Fruit fly (Drosophila melanogaster) whole organism, embryonic: Measurements from ENCODE around the gene CG43922.

Experiments used
- Adf1 ChIP-seq: fragments of 200-800 bp; sonication (Bioruptor generic); IDR thresholded peaks from 2 replicates; pipeline ENCODE4 v1.3.6; 2022; ENCODE audit warnings: missing biosample characterization, missing genetic modification characterization
- Aef1 ChIP-seq: fragments of 200-800 bp; sonication (Bioruptor generic); IDR thresholded peaks from 3 replicates; pipeline ENCODE4 v1.3.6; 2022; ENCODE audit warnings: missing biosample characterization, missing genetic modification characterization
- Bteb2 ChIP-seq: fragments of 200-800 bp; sonication (Bioruptor generic); optimal IDR thresholded peaks from 2 replicates; lab custom pipeline; 2016; ENCODE audit warnings: missing biosample characterization, missing genetic modification characterization
- CG10209 ChIP-seq: fragments of 200-800 bp; sonication (Bioruptor generic); optimal IDR thresholded peaks from 3 replicates; lab custom pipeline; 2017; ENCODE audit warnings: missing biosample characterization, mild to moderate bottlenecking, missing genetic modification characterization, missing genetic modification reagents
- CG10267 ChIP-seq: fragments of 200-800 bp; sonication (Bioruptor generic); optimal IDR thresholded peaks from 2 replicates; lab custom pipeline; 2018; ENCODE audit warnings: missing biosample characterization, mild to moderate bottlenecking, missing genetic modification characterization, moderate library complexity
- CG10654 ChIP-seq: fragments of 200-800 bp; sonication (Bioruptor generic); optimal IDR thresholded peaks from 2 replicates; lab custom pipeline; 2016; ENCODE audit warnings: missing biosample characterization, missing genetic modification characterization
- CG10959 ChIP-seq: fragments of 200-800 bp; sonication (Bioruptor generic); IDR thresholded peaks from 2 replicates; pipeline ENCODE4 v1.3.6; 2022; ENCODE audit warnings: missing biosample characterization, missing genetic modification characterization
- CG11504 ChIP-seq: fragments of 200-800 bp; sonication (Bioruptor generic); optimal IDR thresholded peaks from 3 replicates; lab custom pipeline; 2019; ENCODE audit warnings: missing biosample characterization, mild to moderate bottlenecking, missing genetic modification characterization, moderate library complexity
- CG12942 ChIP-seq: fragments of 200-800 bp; sonication (Bioruptor generic); optimal IDR thresholded peaks from 3 replicates; lab custom pipeline; 2016; ENCODE audit warnings: missing biosample characterization, missing genetic modification characterization
- CG13775 ChIP-seq: fragments of 200-800 bp; sonication (Bioruptor generic); optimal IDR thresholded peaks from 3 replicates; lab custom pipeline; 2017; ENCODE audit warnings: missing biosample characterization, mild to moderate bottlenecking, missing genetic modification characterization
- CG15479 ChIP-seq: fragments of 200-800 bp; sonication (Bioruptor generic); optimal IDR thresholded peaks from 3 replicates; lab custom pipeline; 2019; ENCODE audit warnings: missing biosample characterization, mild to moderate bottlenecking, missing genetic modification characterization, moderate library complexity
- CG17612 ChIP-seq: fragments of 200-800 bp; sonication (Bioruptor generic); IDR thresholded peaks from 2 replicates; pipeline ENCODE4 v1.3.6; 2022; ENCODE audit warnings: missing biosample characterization, missing genetic modification characterization
- CG18011 ChIP-seq: fragments of 200-800 bp; sonication (Bioruptor generic); optimal IDR thresholded peaks from 2 replicates; lab custom pipeline; 2017; ENCODE audit warnings: missing biosample characterization, missing genetic modification characterization, mild to moderate bottlenecking, moderate library complexity, missing genotype
- CG18476 ChIP-seq: fragments of 200-800 bp; sonication (Bioruptor generic); optimal IDR thresholded peaks from 2 replicates; lab custom pipeline; 2016; ENCODE audit warnings: missing biosample characterization, mild to moderate bottlenecking, missing genetic modification characterization
- CG2120 ChIP-seq: fragments of 200-800 bp; sonication (Bioruptor generic); optimal IDR thresholded peaks from 3 replicates; lab custom pipeline; 2016; ENCODE audit warnings: missing biosample characterization, missing genetic modification characterization
- CG4282 ChIP-seq: fragments of 200-800 bp; sonication (Bioruptor generic); optimal IDR thresholded peaks from 2 replicates; lab custom pipeline; 2016; ENCODE audit warnings: missing biosample characterization, missing genetic modification characterization
- CG4617 ChIP-seq: fragments of 200-800 bp; sonication (Bioruptor generic); optimal IDR thresholded peaks from 3 replicates; lab custom pipeline; 2016; ENCODE audit warnings: missing biosample characterization, missing genetic modification characterization, borderline replicate concordance
- CG7839 ChIP-seq: fragments of 200-800 bp; sonication (Bioruptor generic); optimal IDR thresholded peaks from 3 replicates; lab custom pipeline; 2018; ENCODE audit warnings: missing biosample characterization, mild to moderate bottlenecking, missing genetic modification characterization, moderate library complexity
- D ChIP-seq, 2 experiments: fragments of 200-800 bp in 1 of 2; fragments of >200 bp in 1 of 2; sonication (Bioruptor generic) in 1 of 2; optimal IDR thresholded peaks; 2 replicates in 1 of 2; 3 replicates in 1 of 2; lab custom pipeline; 2017; ENCODE audit warnings: mild to moderate bottlenecking in 1 of 2, missing biosample characterization in 1 of 2, missing genetic modification characterization in 1 of 2, missing genetic modification reagents in 1 of 2
- Doc2 ChIP-seq: fragments of 200-800 bp; sonication (Bioruptor generic); IDR thresholded peaks from 2 replicates; pipeline ENCODE4 v1.3.6; 2022; ENCODE audit warnings: missing biosample characterization, missing genetic modification characterization
- Doc3 ChIP-seq: fragments of 200-800 bp; sonication (Bioruptor generic); IDR thresholded peaks from 3 replicates; pipeline ENCODE4 v1.3.6; 2022; ENCODE audit warnings: missing biosample characterization, missing genetic modification characterization; ENCODE audit not compliant: partially characterized antibody
- Eip74EF ChIP-seq, 2 experiments: fragments of 200-800 bp in 1 of 2; fragments of >200 bp in 1 of 2; sonication (Bioruptor generic) in 1 of 2; optimal IDR thresholded peaks; 2 replicates each; lab custom pipeline; 2017 to 2019; ENCODE audit warnings: missing biosample characterization in 2 of 2, missing genetic modification characterization in 2 of 2, mild to moderate bottlenecking in 1 of 2, moderate library complexity in 1 of 2
- Fer2 ChIP-seq: fragments of 200-800 bp; sonication (Bioruptor generic); optimal IDR thresholded peaks from 2 replicates; lab custom pipeline; 2018; ENCODE audit warnings: missing biosample characterization, mild to moderate bottlenecking, missing genetic modification characterization, moderate library complexity
- HLH3B ChIP-seq: fragments of 200-800 bp; sonication (Bioruptor generic); IDR thresholded peaks from 2 replicates; pipeline ENCODE4 v1.3.6; 2022; ENCODE audit warnings: missing biosample characterization, missing genetic modification characterization
- HLH54F ChIP-seq: fragments of 200-800 bp; sonication (Bioruptor generic); optimal IDR thresholded peaks from 3 replicates; lab custom pipeline; 2016; ENCODE audit warnings: missing biosample characterization, missing genetic modification characterization
- Lhr ChIP-seq: fragments of 200-800 bp; sonication (Bioruptor generic); optimal IDR thresholded peaks from 3 replicates; lab custom pipeline; 2017; ENCODE audit warnings: mild to moderate bottlenecking, missing biosample characterization, missing genetic modification reagents, missing genetic modification characterization
- NK7.1 ChIP-seq: fragments of 200-800 bp; sonication (Bioruptor generic); optimal IDR thresholded peaks from 3 replicates; lab custom pipeline; 2016; ENCODE audit warnings: missing biosample characterization, missing genetic modification characterization
- Opbp ChIP-seq: fragments of 200-800 bp; sonication (Bioruptor generic); IDR thresholded peaks from 3 replicates; pipeline ENCODE4 v1.3.6; 2022; ENCODE audit warnings: missing biosample characterization, missing genetic modification characterization; ENCODE audit not compliant: partially characterized antibody
- PHDP ChIP-seq: fragments of 200-800 bp; sonication (Bioruptor generic); optimal IDR thresholded peaks from 3 replicates; lab custom pipeline; 2018; ENCODE audit warnings: missing biosample characterization, mild to moderate bottlenecking, missing genetic modification characterization, moderate library complexity
- Taf1 ChIP-seq: fragments of 200-800 bp; sonication (Bioruptor generic); IDR thresholded peaks from 2 replicates; pipeline ENCODE4 v1.3.6; 2022; ENCODE audit warnings: missing biosample characterization, missing genetic modification characterization
- amos ChIP-seq: fragments of 200-800 bp; sonication (Bioruptor generic); IDR thresholded peaks from 2 replicates; pipeline ENCODE4 v1.3.6; 2022; ENCODE audit warnings: missing biosample characterization, missing genetic modification characterization; ENCODE audit not compliant: partially characterized antibody
- ci ChIP-seq: fragments of 200-800 bp; sonication (Bioruptor generic); IDR thresholded peaks from 3 replicates; pipeline ENCODE4 v1.3.6; 2022; ENCODE audit warnings: missing biosample characterization, missing genetic modification characterization
- corto ChIP-seq: fragments of 200-800 bp; sonication (Bioruptor generic); optimal IDR thresholded peaks from 2 replicates; lab custom pipeline; 2016; ENCODE audit warnings: missing biosample characterization, mild to moderate bottlenecking, missing genetic modification characterization, moderate library complexity
- crol ChIP-seq: fragments of 200-800 bp; sonication (Bioruptor generic); IDR thresholded peaks from 2 replicates; pipeline ENCODE4 v1.3.6; 2022; ENCODE audit warnings: missing biosample characterization, missing genetic modification characterization
- dpn ChIP-seq, 2 experiments: fragments of 200-800 bp; sonication (Bioruptor generic); optimal IDR thresholded peaks; 3 replicates each; lab custom pipeline; 2016; ENCODE audit warnings: missing biosample characterization in 2 of 2, missing genetic modification characterization in 2 of 2
- gcm ChIP-seq: fragments of 200-800 bp; sonication (Bioruptor generic); optimal IDR thresholded peaks from 2 replicates; lab custom pipeline; 2019; ENCODE audit warnings: missing biosample characterization, mild to moderate bottlenecking, missing genetic modification characterization, moderate library complexity
- grau ChIP-seq: fragments of 200-800 bp; optimal IDR thresholded peaks from 3 replicates; lab custom pipeline; 2019; ENCODE audit warnings: missing biosample characterization, mild to moderate bottlenecking, missing genetic modification characterization, moderate library complexity
- h ChIP-seq: fragments of >200 bp; optimal IDR thresholded peaks from 2 replicates; lab custom pipeline; 2017
- hbn ChIP-seq: fragments of 200-800 bp; sonication (Bioruptor generic); IDR thresholded peaks from 2 replicates; pipeline ENCODE4 v1.3.6; 2022; ENCODE audit warnings: missing biosample characterization, missing genetic modification characterization; ENCODE audit not compliant: partially characterized antibody
- kah ChIP-seq: fragments of 200-800 bp; sonication (Bioruptor generic); optimal IDR thresholded peaks from 2 replicates; lab custom pipeline; 2018; ENCODE audit warnings: missing biosample characterization, mild to moderate bottlenecking, missing genetic modification characterization
- knrl ChIP-seq: fragments of 200-800 bp; sonication (Bioruptor generic); IDR thresholded peaks from 3 replicates; pipeline ENCODE4 v1.3.6; 2022; ENCODE audit warnings: missing biosample characterization, missing genetic modification characterization; ENCODE audit not compliant: partially characterized antibody
- lilli ChIP-seq: fragments of 200-800 bp; sonication (Bioruptor generic); optimal IDR thresholded peaks from 3 replicates; lab custom pipeline; 2016; ENCODE audit warnings: missing biosample characterization, missing genetic modification characterization
- org-1 ChIP-seq: fragments of 200-800 bp; sonication (Bioruptor generic); optimal IDR thresholded peaks from 2 replicates; lab custom pipeline; 2017; ENCODE audit warnings: missing biosample characterization, missing genetic modification characterization
- psq ChIP-seq: fragments of 200-800 bp; sonication (Bioruptor generic); optimal IDR thresholded peaks from 2 replicates; lab custom pipeline; 2017; ENCODE audit warnings: missing biosample characterization, missing genetic modification characterization
- run ChIP-seq: fragments of 200-800 bp; sonication (Bioruptor generic); optimal IDR thresholded peaks from 3 replicates; lab custom pipeline; 2018; ENCODE audit warnings: missing biosample characterization, mild to moderate bottlenecking, missing genetic modification characterization
- sens-2 ChIP-seq: fragments of 200-800 bp; sonication (Bioruptor generic); IDR thresholded peaks from 2 replicates; pipeline ENCODE4 v1.3.6; 2022; ENCODE audit warnings: missing biosample characterization, missing genetic modification characterization
- tin ChIP-seq: fragments of 200-800 bp; sonication (Bioruptor generic); optimal IDR thresholded peaks from 3 replicates; lab custom pipeline; 2016; ENCODE audit warnings: missing biosample characterization, missing genetic modification characterization
- ttk ChIP-seq: fragments of 200-800 bp; sonication (Bioruptor generic); IDR thresholded peaks from 2 replicates; pipeline ENCODE4 v2.1.2; 2022; ENCODE audit warnings: missing biosample characterization, missing genetic modification characterization
- zfh1 ChIP-seq: fragments of 200-800 bp; sonication (Bioruptor generic); IDR thresholded peaks from 3 replicates; pipeline ENCODE4 v1.3.6; 2022; ENCODE audit warnings: missing biosample characterization, missing genetic modification characterization

CG43922 gene

DNA sequence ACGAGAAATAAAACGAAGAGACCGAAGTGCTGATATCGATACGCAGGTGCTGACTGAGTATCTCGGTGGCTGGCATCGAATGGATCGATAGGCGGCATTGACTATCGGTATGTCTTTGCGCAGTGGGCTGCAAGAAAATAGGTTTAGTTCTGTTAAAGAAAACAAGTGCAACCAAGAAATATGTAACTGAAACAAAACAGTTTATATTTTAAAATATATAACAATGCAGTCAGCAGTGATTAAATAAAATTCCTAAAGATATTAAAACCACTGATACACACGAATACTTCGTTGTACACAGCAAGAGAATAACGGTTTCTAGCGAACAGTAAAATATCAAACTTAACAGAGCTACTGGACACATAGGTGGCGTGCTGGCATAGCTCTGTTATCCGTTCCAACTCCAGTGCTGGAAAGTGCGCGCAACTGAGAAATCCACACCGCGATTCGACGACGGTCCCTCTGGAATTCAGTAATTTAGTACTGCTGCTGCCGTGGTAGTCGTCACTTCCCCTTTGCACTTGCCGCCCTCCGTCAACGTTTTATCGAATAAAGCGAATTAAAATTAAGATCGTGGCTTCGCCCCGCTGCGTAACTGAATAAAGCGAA lies 29.9 kb upstream of the CG43922 start, which contains the start of the genes Pez and Cpr (continued):
- TF ChIP-seq CG11504 (tag; lab: Kevin White, UChicago) (no peak), zfh1 (peak; percentile 44; the same call in 1 of the 3 replicates), corto (GFP tag; lab: Kevin White, UChicago) (no peak), knrl (GFP tag; lab: Robert Waterston, UW) (peak; percentile 76; the same call in 2 of the 3 replicates), tin (GFP tag; lab: Kevin White, UChicago) (peak; percentile 45), Taf1 (GFP tag; lab: Robert Waterston, UW) (peak; percentile 9; the same call in 1 of the 2 replicates), NK7.1 (no peak), sens-2 (no peak), CG10959 (GFP tag; lab: Robert Waterston, UW) (no peak; the same call in 1 of the 2 replicates), h (lab: Kevin White, UChicago) (no peak), CG12942 (no peak), CG10654 (no peak), CG17612 (GFP tag; lab: Robert Waterston, UW) (no peak), gcm (no peak), CG4617 (no peak), kah (GFP tag; lab: Kevin White, UChicago) (no peak), Fer2 (tag; lab: Kevin White, UChicago) (no peak), CG13775 (GFP tag; lab: Kevin White, UChicago) (no peak), Adf1 (GFP tag; lab: Robert Waterston, UW) (peak; percentile 15; the same call in 1 of the 2 replicates), CG10209 (GFP tag; lab: Kevin White, UChicago) (peak; percentile 42), CG18011 (no peak), Doc2 (GFP tag; lab: Robert Waterston, UW) (no peak), amos (peak; percentile 82), CG10267 (tag; lab: Kevin White, UChicago) (peak; percentile 90), ttk (GFP tag; lab: Robert Waterston, UW) (no peak), HLH3B (peak; percentile 25; the same call in 1 of the 2 replicates), Opbp (GFP tag; lab: Robert Waterston, UW) (peak; percentile 79), CG18476 (GFP tag; lab: Kevin White, UChicago) (peak; percentile 25), psq (GFP tag; lab: Kevin White, UChicago) (no peak), D (optimal IDR thresholded peaks at IDR 0.05; lab: Kevin White, UChicago) (no peak), D (GFP tag; optimal IDR thresholded peaks at IDR 0.05; lab: Kevin White, UChicago) (no peak), HLH54F (GFP tag; lab: Kevin White, UChicago) (peak; percentile 30), org-1 (GFP tag; lab: Kevin White, UChicago) (no peak), Eip74EF (GFP tag; optimal IDR thresholded peaks at IDR 0.05; lab: Kevin White, UChicago) (no peak), crol (GFP tag; lab: Robert Waterston, UW) (peak; percentile 76), Doc3 (GFP tag; lab: Robert Waterston, UW) (peak; percentile 87; the same call in 2 of the 3 replicates), hbn (GFP tag; lab: Robert Waterston, UW) (peak; percentile 76), Bteb2 (GFP tag; lab: Kevin White, UChicago) (peak; percentile 46), lilli (GFP tag; lab: Kevin White, UChicago) (peak; percentile 39), Lhr (peak; percentile 92), CG7839 (tag; lab: Kevin White, UChicago) (no peak), PHDP (tag; lab: Kevin White, UChicago) (peak; percentile 4), CG15479 (no peak), ci (GFP tag; lab: Robert Waterston, UW) (peak; percentile 81), CG4282 (GFP tag; lab: Kevin White, UChicago) (peak; percentile 13), dpn (GFP tag; optimal IDR thresholded peaks at IDR 0.05; lab: Kevin White, UChicago) (peak; percentile 51 to 68), CG2120 (GFP tag; lab: Kevin White, UChicago) (peak; percentile 56), grau (tag; lab: Kevin White, UChicago) (no peak), run (tag; lab: Kevin White, UChicago) (no peak), Aef1 (GFP tag; lab: Robert Waterston, UW) (no peak)
